Fruit fly (Drosophila melanogaster): ENCODE data around the gene Hyls1.

Gene Hyls1

DNA sequence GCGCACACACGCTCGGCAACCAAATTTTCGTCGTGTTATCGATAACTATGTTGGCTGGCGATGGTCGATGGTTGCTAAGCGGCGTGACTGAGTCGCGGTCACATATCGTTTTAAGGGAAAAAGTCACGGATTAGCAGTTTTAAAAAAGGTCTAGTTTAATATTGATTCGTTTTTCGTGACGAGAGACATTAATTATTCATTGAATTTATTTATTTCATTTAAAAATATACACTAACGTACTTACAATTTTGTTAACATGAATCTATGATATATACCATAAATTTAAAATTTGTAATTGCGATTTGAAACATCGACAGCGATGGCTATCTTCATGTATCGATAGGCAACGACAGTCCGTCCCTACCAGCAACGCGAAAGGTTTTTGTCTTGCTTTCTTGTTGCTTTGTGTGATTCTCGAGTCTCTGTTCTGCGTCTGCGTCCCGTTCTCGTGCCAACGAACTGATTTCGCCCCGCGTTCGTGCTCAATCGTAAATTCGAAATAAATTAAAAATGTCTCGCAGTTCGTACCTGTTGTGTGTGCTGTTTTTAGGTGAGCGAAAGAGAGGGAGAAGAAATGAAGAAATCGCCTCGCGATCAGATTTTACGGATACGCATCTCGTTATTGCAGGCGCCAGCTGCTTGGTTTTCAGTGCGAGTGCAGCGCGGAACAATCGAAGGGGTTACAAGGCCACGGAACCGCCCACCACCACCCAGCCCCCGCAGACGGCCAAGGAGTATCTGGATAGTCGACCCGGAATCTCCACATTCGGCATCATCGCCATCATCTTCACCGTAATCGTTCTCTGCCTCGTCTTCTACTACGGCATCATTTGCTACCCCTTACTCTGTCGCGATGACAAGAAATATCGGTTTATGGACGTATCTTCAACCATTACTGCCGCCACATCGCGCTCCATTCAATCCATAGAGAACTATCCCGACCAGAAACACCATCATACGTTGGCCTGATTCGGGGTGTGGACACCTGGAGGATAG is at the start of gene Hyls1, which contains the start of the genes chif and CG4455:
Hyls1 (minus strand) TSS at position 44 of the 996 bp plus-strand sequence.
chif (minus strand) TSS at position 44 of the 996 bp plus-strand sequence.
CG4455 (plus strand) TSS at position 350 of the 996 bp plus-strand sequence.
- peak; percentile 57 for TF ChIP-seq noc (tag; optimal IDR thresholded peaks at IDR 0.05)

- no peak for TF ChIP-seq noc (tag; optimal IDR thresholded peaks at IDR 0.05)
Measured at dm6 chr2L:16397517-16397916, 45.1 kb upstream of the Hyls1 start.

DNA sequence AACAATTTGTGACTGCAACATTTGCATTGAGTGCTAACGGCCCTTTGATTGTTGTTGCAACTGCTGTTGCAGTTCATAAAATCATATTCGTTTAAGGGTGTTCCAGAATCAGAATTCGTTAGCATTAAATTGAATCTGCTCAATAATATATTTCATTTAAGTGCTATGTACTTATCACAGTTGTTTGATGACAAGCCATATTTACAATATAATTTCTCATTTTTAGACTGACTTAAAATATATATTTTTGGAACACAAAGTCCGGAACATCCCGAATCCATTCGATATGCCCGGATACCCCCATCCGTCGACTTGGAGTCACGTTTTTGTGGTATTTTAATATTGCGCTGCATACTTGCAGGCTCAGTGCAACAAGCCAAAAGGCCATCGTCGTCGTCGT is 38.4 kb upstream of the Hyls1 start:
- TF ChIP-seq noc (tag; optimal IDR thresholded peaks at IDR 0.05) = no peak

DNA sequence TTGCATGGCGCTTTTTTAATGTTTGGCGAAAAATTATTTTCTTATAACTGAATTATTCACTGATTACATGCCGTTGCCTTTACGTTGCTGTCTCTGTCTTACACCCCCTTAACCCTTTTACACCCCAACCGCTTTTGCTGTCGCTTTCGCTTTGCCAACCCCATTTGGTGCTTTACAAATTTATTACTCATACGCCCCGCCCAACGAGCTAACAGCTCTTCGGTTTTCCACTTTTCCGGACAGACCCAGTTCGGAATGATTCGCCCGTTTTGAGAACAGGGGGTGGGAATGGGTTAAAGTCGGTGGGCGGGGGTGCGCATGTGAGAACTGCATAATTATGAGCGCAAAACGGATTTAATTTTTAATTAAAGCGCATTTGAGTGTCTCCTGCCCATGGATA is 28.5 kb upstream of the Hyls1 start:
- no peak for TF ChIP-seq noc (tag; optimal IDR thresholded peaks at IDR 0.05)

DNA sequence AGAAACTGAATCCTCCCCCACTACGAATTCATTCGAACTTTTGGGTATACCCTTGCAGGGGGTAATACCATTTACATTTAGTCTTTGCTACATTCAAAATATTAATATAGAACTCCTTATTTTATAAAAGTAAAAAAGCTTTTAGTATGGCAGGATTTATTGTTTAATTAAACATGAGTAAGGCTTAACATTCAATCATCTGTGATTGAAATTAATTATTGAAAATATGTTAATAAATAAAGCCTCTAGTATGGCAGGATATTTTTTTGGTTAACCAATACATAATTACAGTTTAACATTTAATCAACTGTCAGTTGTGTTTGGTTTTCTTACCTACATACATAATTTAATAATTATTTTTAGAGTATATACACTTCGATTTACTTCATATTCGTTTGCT is 22.3 kb upstream of the Hyls1 start:
- no peak for TF ChIP-seq noc (tag; optimal IDR thresholded peaks at IDR 0.05)

DNA sequence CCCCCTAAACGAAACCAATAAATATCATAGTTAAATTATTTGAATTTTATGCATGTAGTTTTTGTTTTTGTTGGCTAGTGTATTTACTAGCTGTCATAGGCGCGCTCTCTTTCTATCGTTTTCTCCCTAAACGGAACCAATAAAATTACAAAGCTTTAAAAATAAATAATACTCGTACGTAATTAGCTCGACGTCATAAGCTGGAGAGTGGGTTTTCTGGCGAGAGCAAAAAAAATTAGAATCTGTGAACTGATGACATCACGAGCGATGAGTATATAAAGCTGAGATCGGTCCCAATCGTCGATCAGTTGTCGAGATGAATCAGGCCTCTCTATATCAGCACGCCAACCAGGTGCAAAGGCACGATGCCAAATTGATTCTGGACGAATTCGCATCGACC is 13.2 kb upstream of the Hyls1 start, which contains the start of gene jhamt:
jhamt (plus strand) TSS at position 301 of the 400 bp plus-strand sequence.
- no peak for TF ChIP-seq noc (tag; optimal IDR thresholded peaks at IDR 0.05)

DNA sequence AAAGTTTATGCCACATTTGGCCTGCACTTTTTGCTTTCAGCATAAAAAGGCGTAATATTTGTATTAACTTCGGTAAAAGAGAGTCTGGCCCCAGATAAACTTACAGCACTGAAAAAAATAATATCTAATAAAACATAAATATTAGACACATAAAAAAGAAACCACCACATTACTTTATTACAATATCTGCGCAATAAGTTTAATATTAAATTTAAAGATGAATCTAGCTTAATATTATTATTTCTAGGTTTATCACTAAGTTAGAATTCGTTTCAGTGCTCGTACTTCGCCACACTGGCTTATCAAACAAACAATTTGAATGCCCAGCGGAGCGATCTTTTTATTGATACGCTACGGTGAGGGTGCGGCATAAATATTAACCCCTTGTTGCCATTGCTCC is 5.4 kb upstream of the Hyls1 start:
- no peak for TF ChIP-seq noc (tag; optimal IDR thresholded peaks at IDR 0.05)

dm6 chr2L:16356249-16357025 is 4.0 kb upstream of the Hyls1 start, which contains the start of gene CaBP1:
CaBP1 (minus strand) TSS chr2L:16356735.
- no peak for TF ChIP-seq noc (tag; optimal IDR thresholded peaks at IDR 0.05)

DNA sequence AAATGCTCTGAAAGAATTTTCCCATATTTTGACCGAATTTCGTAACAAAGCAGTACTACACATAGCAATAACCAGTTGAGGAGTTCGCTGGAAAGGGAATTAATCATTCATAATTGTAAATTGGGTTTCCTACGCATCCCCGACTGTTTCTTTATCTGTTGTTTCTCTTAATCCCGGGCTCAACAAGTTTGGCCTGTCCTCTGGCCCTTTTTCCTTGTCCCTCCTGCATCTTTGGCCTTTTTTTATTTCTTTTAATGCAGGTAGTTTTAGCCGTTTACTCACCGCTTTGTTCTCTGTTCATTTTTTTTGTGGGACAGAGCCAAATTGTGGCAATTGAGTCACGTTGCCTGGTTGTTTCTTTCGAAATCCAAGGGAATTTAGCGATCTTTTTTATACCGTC is 1.3 kb upstream of the Hyls1 start:
- TF ChIP-seq noc (tag; optimal IDR thresholded peaks at IDR 0.05) = no peak

DNA sequence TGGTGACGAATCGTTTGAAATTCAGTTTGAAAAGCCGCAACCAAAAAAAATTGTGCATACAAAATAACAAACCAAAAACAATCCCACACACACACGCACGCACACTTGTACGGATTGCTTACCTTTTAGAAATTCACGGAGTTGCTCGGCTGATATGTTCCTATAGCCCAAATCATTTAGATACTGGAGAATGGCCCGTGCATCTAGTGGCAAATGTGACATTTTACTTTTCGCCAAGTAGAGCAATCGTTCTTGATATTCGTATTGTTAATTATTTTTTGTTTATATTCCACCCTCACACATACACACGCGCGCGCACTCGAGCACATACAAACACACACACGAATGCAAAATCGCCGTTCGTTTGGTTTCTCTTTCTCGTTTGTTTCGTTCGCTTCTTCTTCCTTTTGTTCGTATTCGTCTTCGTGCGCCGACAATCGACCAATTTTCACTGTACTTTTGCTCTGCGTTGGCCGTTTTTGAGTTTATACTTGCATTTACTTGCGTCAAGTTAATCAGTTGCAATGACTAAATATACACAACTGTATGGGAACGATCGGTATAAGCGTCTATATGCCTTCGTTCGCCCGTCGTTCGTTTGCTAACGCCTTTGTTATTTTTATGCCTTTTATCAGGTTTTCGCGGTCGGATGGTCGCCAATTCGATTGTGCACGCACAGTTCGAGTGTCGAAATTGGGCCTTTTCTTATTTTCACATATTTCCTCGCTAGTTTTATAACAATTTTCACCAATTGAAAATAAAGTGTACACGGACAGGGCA is 433 bp downstream of the Hyls1 start:
- no peak for TF ChIP-seq noc (tag; optimal IDR thresholded peaks at IDR 0.05)

- peak; percentile 99 for TF ChIP-seq noc (tag; optimal IDR thresholded peaks at IDR 0.05)
Measured at dm6 chr2L:16350742-16351568, 1.5 kb downstream of the Hyls1 start.

DNA sequence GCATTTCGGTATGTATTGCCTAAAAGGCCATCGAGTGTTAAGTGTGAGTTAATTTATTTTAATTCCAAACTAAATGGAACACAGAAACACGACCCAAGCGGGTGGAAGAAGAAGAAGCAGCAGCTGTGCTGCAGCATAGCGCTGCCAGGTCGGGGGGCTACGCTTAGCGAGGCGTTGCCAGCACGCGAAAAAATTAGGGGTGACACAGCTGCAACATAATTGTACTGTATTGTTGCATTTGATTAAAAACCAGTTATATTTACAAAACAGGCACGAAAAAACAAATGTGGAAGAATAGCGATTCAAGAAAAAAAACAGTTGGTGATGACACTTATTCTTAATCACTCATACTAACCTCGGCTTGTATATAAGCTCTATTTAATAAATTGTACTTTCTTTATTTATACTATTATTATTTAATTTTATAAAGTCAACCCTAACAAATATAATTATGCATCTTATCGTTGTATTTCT is 2.2 kb downstream of the Hyls1 start:
- TF ChIP-seq noc (tag; optimal IDR thresholded peaks at IDR 0.05) = no peak

dm6 chr2L:16342224-16342623 is 10.2 kb downstream of the Hyls1 start, which contains the start of gene CG44405:
CG44405 (minus strand) TSS chr2L:16342324.
- TF ChIP-seq noc (tag; optimal IDR thresholded peaks at IDR 0.05) = no peak

dm6 chr2L:16340268-16340667 is 12.2 kb downstream of the Hyls1 start, which contains the start of gene CG42266:
CG42266 (minus strand) TSS chr2L:16340368.
- no peak for TF ChIP-seq noc (tag; optimal IDR thresholded peaks at IDR 0.05)
